Worm (Caenorhabditis elegans) whole organism, early embryonic: Measurements from ENCODE around the gene capa-1.

ENCODE experiments used
- B0310.2 ChIP-seq: sonication (generic microtip); optimal IDR thresholded peaks from 2 replicates; lab custom pipeline; 2016; ENCODE audit warnings: mild to moderate bottlenecking, missing genetic modification characterization, missing compliant biosample characterization
- F13C5.2 ChIP-seq: sonication (generic microtip); optimal IDR thresholded peaks from 2 replicates; lab custom pipeline; 2017; ENCODE audit warnings: mild to moderate bottlenecking, missing genetic modification characterization, inconsistent platforms, missing compliant biosample characterization
- aly-1 ChIP-seq: sonication (generic microtip); optimal IDR thresholded peaks from 2 replicates; lab custom pipeline; 2016; ENCODE audit warnings: missing genetic modification characterization, missing compliant biosample characterization
- ama-1 ChIP-seq: fragments of 150-350 bp; optimal IDR thresholded peaks from 2 replicates; lab custom pipeline; 2014
- ceh-13 ChIP-seq: fragments of 200-800 bp; sonication (Bioruptor generic); optimal IDR thresholded peaks from 2 replicates; lab custom pipeline; 2018; ENCODE audit warnings: mild to moderate bottlenecking, missing genetic modification characterization, missing compliant biosample characterization
- ceh-36 ChIP-seq: sonication (generic microtip); optimal IDR thresholded peaks from 2 replicates; lab custom pipeline; 2016; ENCODE audit warnings: missing genetic modification characterization, inconsistent platforms, missing compliant biosample characterization
- ets-7 ChIP-seq: sonication (generic microtip); optimal IDR thresholded peaks from 2 replicates; lab custom pipeline; 2016; ENCODE audit warnings: missing genotype, missing genetic modification characterization, missing compliant biosample characterization
- flt-1 ChIP-seq: fragments of 200-800 bp; sonication (Bioruptor generic); IDR thresholded peaks from 2 replicates; pipeline ENCODE4 v1.3.6; 2022; ENCODE audit warnings: missing genetic modification characterization, missing compliant biosample characterization
- hmbx-1 ChIP-seq: sonication (generic microtip); optimal IDR thresholded peaks from 2 replicates; lab custom pipeline; 2016; ENCODE audit warnings: mild to moderate bottlenecking, missing genetic modification characterization, missing compliant biosample characterization
- hmg-4 ChIP-seq: fragments of 200-800 bp; sonication (Bioruptor generic); optimal IDR thresholded peaks from 2 replicates; lab custom pipeline; 2018; ENCODE audit warnings: mild to moderate bottlenecking, missing genetic modification characterization, missing compliant biosample characterization
- hnd-1 ChIP-seq: sonication (generic microtip); optimal IDR thresholded peaks from 2 replicates; lab custom pipeline; 2016; ENCODE audit warnings: missing genetic modification characterization, missing compliant biosample characterization
- pes-1 ChIP-seq: fragments of 200-800 bp; sonication (Bioruptor generic); IDR thresholded peaks from 2 replicates; pipeline ENCODE4 v1.3.6; 2022; ENCODE audit warnings: missing genetic modification reagents, missing genetic modification characterization, missing compliant biosample characterization
- scrt-1 ChIP-seq: fragments of 200-800 bp; sonication (Bioruptor generic); IDR thresholded peaks from 2 replicates; pipeline ENCODE4 v1.3.6; 2022; ENCODE audit warnings: missing genetic modification characterization, missing compliant biosample characterization
- sea-1 ChIP-seq: fragments of 200-800 bp; sonication (Bioruptor generic); conservative IDR thresholded peaks from 2 replicates; pipeline ENCODE4 v1.3.6; 2022; ENCODE audit warnings: missing genetic modification characterization, missing compliant biosample characterization
- tbx-11 ChIP-seq: fragments of 200-800 bp; sonication (Bioruptor generic); IDR thresholded peaks from 2 replicates; pipeline ENCODE4 v1.3.6; 2022; ENCODE audit warnings: missing genetic modification characterization, missing compliant biosample characterization
- tbx-37 ChIP-seq: fragments of 200-800 bp; sonication (Bioruptor generic); conservative IDR thresholded peaks from 2 replicates; pipeline ENCODE4 v1.3.6; 2022; ENCODE audit warnings: missing genetic modification reagents, missing genetic modification characterization, missing compliant biosample characterization
- tra-4 ChIP-seq: sonication (generic microtip); optimal IDR thresholded peaks from 2 replicates; lab custom pipeline; 2017; ENCODE audit warnings: missing genetic modification characterization, missing compliant biosample characterization

The capa-1 gene

ce11 chrX:5919097-5919496 lies at the start of gene capa-1:
TSS of gene capa-1 (plus strand) at chrX:5919397.
- no peak for TF ChIP-seq flt-1
- no peak for TF ChIP-seq hnd-1 (tag; lab: Kevin White, UChicago)
- TF ChIP-seq ceh-36 = no peak
- no peak for TF ChIP-seq ama-1 (lab: Kevin White, UChicago)
- no peak for TF ChIP-seq tra-4
- TF ChIP-seq hmbx-1 (tag; lab: Kevin White, UChicago) = no peak
- no peak for TF ChIP-seq ets-7 (tag; lab: Kevin White, UChicago)
- TF ChIP-seq tbx-11 (GFP tag; lab: Robert Waterston, UW) = no peak
- no peak for TF ChIP-seq ceh-13 (GFP tag; lab: Kevin White, UChicago)
- no peak for TF ChIP-seq sea-1 (GFP tag; lab: Robert Waterston, UW)
- TF ChIP-seq B0310.2 (tag; lab: Kevin White, UChicago) = no peak

DNA sequence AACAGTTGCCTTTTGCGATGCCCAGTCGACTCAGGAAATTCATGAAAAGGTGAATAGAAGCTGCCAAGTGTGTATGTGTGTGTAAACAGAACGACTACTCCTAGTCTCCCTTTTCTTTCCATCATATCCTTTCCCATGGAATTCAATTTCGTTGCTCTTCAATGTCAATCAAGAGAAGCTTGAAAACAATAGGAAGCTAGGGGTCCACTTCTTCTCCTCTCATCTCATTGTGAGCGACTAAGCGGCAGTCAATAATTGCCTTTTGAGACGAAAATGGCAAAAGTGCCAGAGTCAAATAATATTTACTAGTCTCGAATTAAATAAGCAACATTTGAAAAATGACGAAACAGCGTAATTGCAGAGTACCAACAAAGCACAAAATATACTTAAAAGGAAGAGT lies 49.6 kb upstream of the capa-1 start:
- no peak for TF ChIP-seq aly-1 (tag; lab: Kevin White, UChicago)
- no peak for TF ChIP-seq tbx-11 (GFP tag; lab: Robert Waterston, UW)
- no peak for TF ChIP-seq hmbx-1 (tag; lab: Kevin White, UChicago)
- TF ChIP-seq scrt-1 = no peak
- TF ChIP-seq pes-1 (GFP tag; lab: Robert Waterston, UW) = no peak
- TF ChIP-seq B0310.2 (tag; lab: Kevin White, UChicago) = no peak
- no peak for TF ChIP-seq flt-1
- TF ChIP-seq tra-4 = no peak
- no peak for TF ChIP-seq ceh-36
- TF ChIP-seq hnd-1 (tag; lab: Kevin White, UChicago) = no peak
- TF ChIP-seq ets-7 (tag; lab: Kevin White, UChicago) = no peak
- TF ChIP-seq sea-1 (GFP tag; lab: Robert Waterston, UW) = no peak
- TF ChIP-seq tbx-37 (GFP tag; lab: Robert Waterston, UW) = no peak
- TF ChIP-seq hmg-4 (GFP tag; lab: Kevin White, UChicago) = no peak
- no peak for TF ChIP-seq ceh-13 (GFP tag; lab: Kevin White, UChicago)
- no peak for TF ChIP-seq F13C5.2

DNA sequence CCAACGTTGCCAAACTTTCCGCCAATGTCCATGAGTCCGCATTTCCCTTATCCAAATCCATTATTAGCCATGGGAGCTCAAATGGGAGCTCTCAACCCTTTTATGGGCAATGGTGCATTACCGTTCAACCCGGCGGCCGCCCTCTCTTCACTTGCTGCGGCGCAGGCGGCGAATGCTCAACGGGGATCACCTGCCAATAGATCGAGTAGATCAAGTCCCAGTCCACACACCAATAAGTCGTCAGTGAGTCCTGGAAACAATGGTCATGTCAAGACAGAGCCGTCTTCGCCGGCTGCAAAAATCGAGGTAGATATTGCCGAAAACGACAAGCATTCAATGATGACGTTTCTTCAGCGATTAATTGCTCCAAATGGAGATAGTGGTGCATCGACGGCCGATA lies 47.0 kb upstream of the capa-1 start:
- TF ChIP-seq aly-1 (tag; lab: Kevin White, UChicago) (no peak), tbx-37 (GFP tag; lab: Robert Waterston, UW) (no peak), tra-4 (no peak), F13C5.2 (no peak), hmbx-1 (tag; lab: Kevin White, UChicago) (no peak), scrt-1 (no peak)

DNA sequence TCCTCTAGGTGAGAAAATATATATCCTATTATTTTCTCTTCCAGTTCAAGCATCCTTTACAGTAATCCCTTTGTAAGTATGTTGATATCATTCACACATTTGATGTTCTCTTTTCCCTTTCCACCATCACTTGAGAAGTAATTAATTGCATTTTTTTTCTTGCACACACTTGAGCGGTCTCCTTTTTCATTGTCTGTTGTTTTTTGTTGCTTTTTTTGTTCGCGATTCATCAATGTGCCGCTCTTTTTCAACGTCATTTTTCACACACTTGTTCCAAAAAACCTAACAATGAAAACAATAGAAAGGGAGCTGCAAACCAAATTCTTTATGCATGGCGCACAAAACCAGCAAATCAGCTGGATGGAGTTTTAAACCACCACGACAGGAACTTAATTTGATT lies 43.6 kb upstream of the capa-1 start, which contains the start of gene F49E10.4:
Gene F49E10.4 (plus strand): TSS at position 301 of the 400 bp plus-strand sequence.
- no peak for TF ChIP-seq pes-1 (GFP tag; lab: Robert Waterston, UW)
- no peak for TF ChIP-seq scrt-1
- TF ChIP-seq tbx-11 (GFP tag; lab: Robert Waterston, UW) = no peak
- TF ChIP-seq flt-1 = no peak
- TF ChIP-seq tbx-37 (GFP tag; lab: Robert Waterston, UW) = no peak
- TF ChIP-seq sea-1 (GFP tag; lab: Robert Waterston, UW) = no peak
- TF ChIP-seq hmbx-1 (tag; lab: Kevin White, UChicago) = no peak
- no peak for TF ChIP-seq F13C5.2
- no peak for TF ChIP-seq hnd-1 (tag; lab: Kevin White, UChicago)
- no peak for TF ChIP-seq B0310.2 (tag; lab: Kevin White, UChicago)
- TF ChIP-seq aly-1 (tag; lab: Kevin White, UChicago) = no peak
- TF ChIP-seq ceh-36 = no peak
- no peak for TF ChIP-seq tra-4
- TF ChIP-seq ceh-13 (GFP tag; lab: Kevin White, UChicago) = no peak
- TF ChIP-seq ets-7 (tag; lab: Kevin White, UChicago) = no peak
- no peak for TF ChIP-seq hmg-4 (GFP tag; lab: Kevin White, UChicago)
- TF ChIP-seq ama-1 (lab: Kevin White, UChicago) = no peak

- no peak for TF ChIP-seq ets-7 (tag; lab: Kevin White, UChicago)
- TF ChIP-seq aly-1 (tag; lab: Kevin White, UChicago) = no peak
- TF ChIP-seq hmg-4 (GFP tag; lab: Kevin White, UChicago) = no peak
- TF ChIP-seq hmbx-1 (tag; lab: Kevin White, UChicago) = no peak
- TF ChIP-seq hnd-1 (tag; lab: Kevin White, UChicago) = no peak
- no peak for TF ChIP-seq sea-1 (GFP tag; lab: Robert Waterston, UW)
- no peak for TF ChIP-seq F13C5.2
These were observed 42.2 kb upstream of the capa-1 start for ce11 chrX:5877039-5877438.

DNA sequence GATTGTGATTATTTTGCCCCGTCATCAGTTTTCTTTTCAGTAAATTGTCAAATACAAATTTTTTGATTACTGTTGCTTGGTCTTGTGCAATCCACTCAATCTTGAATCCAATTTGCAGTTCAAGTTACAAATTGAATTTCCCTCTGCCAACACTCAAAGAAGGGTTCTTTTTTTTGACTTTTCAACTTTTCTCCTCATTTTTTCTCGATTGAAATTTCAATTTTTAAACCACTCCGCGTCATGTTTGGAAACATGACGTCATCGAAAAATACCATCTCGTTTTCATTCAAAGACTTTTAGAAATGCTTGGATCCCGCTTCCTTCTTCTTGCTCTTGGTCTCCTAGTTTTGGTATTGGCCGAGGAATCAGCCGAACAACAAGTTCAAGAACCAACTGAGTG lies 33.6 kb upstream of the capa-1 start, which contains the start of gene flp-7:
Gene flp-7 (plus strand): TSS at position 301 of the 400 bp plus-strand sequence.
- TF ChIP-seq pes-1 (GFP tag; lab: Robert Waterston, UW) = no peak
- TF ChIP-seq ceh-36 = no peak
- no peak for TF ChIP-seq aly-1 (tag; lab: Kevin White, UChicago)
- TF ChIP-seq tbx-37 (GFP tag; lab: Robert Waterston, UW) = no peak
- no peak for TF ChIP-seq ets-7 (tag; lab: Kevin White, UChicago)
- no peak for TF ChIP-seq B0310.2 (tag; lab: Kevin White, UChicago)

DNA sequence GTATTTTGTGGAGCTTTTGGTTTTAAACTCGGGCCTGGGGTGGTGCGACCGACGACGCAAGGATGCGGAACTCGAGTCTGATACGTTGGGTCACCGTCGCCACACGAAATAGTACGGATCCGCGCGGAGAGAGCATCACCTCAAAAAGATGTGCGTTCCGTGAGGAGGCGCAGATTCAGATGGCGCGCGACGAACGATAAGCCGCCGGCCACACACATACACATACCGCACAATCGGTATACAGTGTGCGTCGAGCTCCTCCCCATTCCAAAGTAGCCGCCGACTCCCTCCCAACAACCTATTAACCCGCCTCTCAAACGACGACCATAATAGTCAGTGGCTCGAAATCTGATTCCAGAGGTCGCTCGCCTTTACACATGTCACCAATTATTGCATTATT lies 29.1 kb upstream of the capa-1 start, which contains the start of gene F49E10.2:
Gene F49E10.2 (plus strand): TSS at position 301 of the 400 bp plus-strand sequence.
- TF ChIP-seq F13C5.2 (no peak), hmg-4 (GFP tag; lab: Kevin White, UChicago) (no peak), ets-7 (tag; lab: Kevin White, UChicago) (no peak), scrt-1 (no peak), ceh-36 (no peak), hnd-1 (tag; lab: Kevin White, UChicago) (no peak), tra-4 (no peak), B0310.2 (tag; lab: Kevin White, UChicago) (no peak), sea-1 (GFP tag; lab: Robert Waterston, UW) (no peak), tbx-37 (GFP tag; lab: Robert Waterston, UW) (no peak), hmbx-1 (tag; lab: Kevin White, UChicago) (no peak), ceh-13 (GFP tag; lab: Kevin White, UChicago) (no peak), tbx-11 (GFP tag; lab: Robert Waterston, UW) (no peak), ama-1 (lab: Kevin White, UChicago) (no peak), pes-1 (GFP tag; lab: Robert Waterston, UW) (no peak), flt-1 (no peak), aly-1 (tag; lab: Kevin White, UChicago) (no peak)
